Fruit fly (Drosophila melanogaster) whole organism, embryonic: Measurements from ENCODE around the gene CG32074.

Experiments
- ATbp ChIP-seq: fragments of 200-800 bp; sonication (Bioruptor generic); optimal IDR thresholded peaks from 2 replicates; lab custom pipeline; 2017; ENCODE audit warnings: missing biosample characterization, mild to moderate bottlenecking, missing genetic modification characterization, missing genetic modification reagents
- Adf1 ChIP-seq: fragments of 200-800 bp; sonication (Bioruptor generic); IDR thresholded peaks from 2 replicates; pipeline ENCODE4 v1.3.6; 2022; ENCODE audit warnings: missing biosample characterization, missing genetic modification characterization
- Antp ChIP-seq: fragments of 200-800 bp; sonication (Bioruptor generic); optimal IDR thresholded peaks from 3 replicates; lab custom pipeline; 2016; ENCODE audit warnings: missing biosample characterization, missing genetic modification characterization
- Awh ChIP-seq: fragments of 200-800 bp; sonication (Bioruptor generic); IDR thresholded peaks from 2 replicates; pipeline ENCODE4, ENCODE4 v1.3.6; 2022; ENCODE audit warnings: missing biosample characterization, missing genetic modification characterization
- Bdp1 ChIP-seq: fragments of 200-800 bp; sonication (Bioruptor generic); optimal IDR thresholded peaks from 3 replicates; lab custom pipeline; 2016; ENCODE audit warnings: missing biosample characterization, missing genetic modification characterization
- Blimp-1 ChIP-seq: fragments of 200-800 bp; sonication (Bioruptor generic); optimal IDR thresholded peaks from 3 replicates; lab custom pipeline; 2018; ENCODE audit warnings: missing biosample characterization, missing genetic modification characterization, mild to moderate bottlenecking, moderate library complexity, missing genetic modification reagents
- C15 ChIP-seq: fragments of 200-800 bp; sonication (Bioruptor generic); IDR thresholded peaks from 3 replicates; pipeline ENCODE4 v1.3.6; 2022; ENCODE audit warnings: missing biosample characterization, missing genetic modification characterization
- CG11093 ChIP-seq: fragments of 200-800 bp; sonication (Bioruptor generic); IDR thresholded peaks from 3 replicates; pipeline ENCODE4 v1.3.6; 2022; ENCODE audit warnings: missing biosample characterization, missing genetic modification characterization
- CG11398 ChIP-seq: fragments of 200-800 bp; sonication (Bioruptor generic); optimal IDR thresholded peaks from 2 replicates; lab custom pipeline; 2016; ENCODE audit warnings: missing biosample characterization, missing genetic modification characterization
- CG13424 ChIP-seq: fragments of 200-800 bp; sonication (Bioruptor generic); optimal IDR thresholded peaks from 2 replicates; lab custom pipeline; 2019; ENCODE audit warnings: missing biosample characterization, mild to moderate bottlenecking, missing genetic modification characterization, moderate library complexity
- CG1529 ChIP-seq: fragments of 200-800 bp; sonication (Bioruptor generic); optimal IDR thresholded peaks from 3 replicates; lab custom pipeline; 2018; ENCODE audit warnings: missing biosample characterization, missing genetic modification characterization
- CG18262 ChIP-seq: fragments of 200-800 bp; optimal IDR thresholded peaks from 3 replicates; lab custom pipeline; 2019; ENCODE audit warnings: missing biosample characterization, mild to moderate bottlenecking, missing genetic modification characterization, moderate library complexity
- CG2202 ChIP-seq: fragments of 200-800 bp; sonication (Bioruptor generic); optimal IDR thresholded peaks from 2 replicates; lab custom pipeline; 2018; ENCODE audit warnings: missing biosample characterization, mild to moderate bottlenecking, missing genetic modification characterization
- CG2678 ChIP-seq: fragments of 200-800 bp; sonication (Bioruptor generic); optimal IDR thresholded peaks from 3 replicates; lab custom pipeline; 2019; ENCODE audit warnings: missing biosample characterization, mild to moderate bottlenecking, missing genetic modification characterization, moderate library complexity
- CG3838 ChIP-seq: fragments of 200-800 bp; sonication (Bioruptor generic); optimal IDR thresholded peaks from 3 replicates; lab custom pipeline; 2016; ENCODE audit warnings: missing biosample characterization, missing genetic modification characterization
- CG42726 ChIP-seq: fragments of 200-800 bp; sonication (Bioruptor generic); IDR thresholded peaks from 2 replicates; pipeline ENCODE4 v1.3.6; 2022; ENCODE audit warnings: missing biosample characterization, missing genetic modification characterization; ENCODE audit not compliant: partially characterized antibody
- CG4424 ChIP-seq: fragments of 200-800 bp; sonication (Bioruptor generic); optimal IDR thresholded peaks from 3 replicates; lab custom pipeline; 2016; ENCODE audit warnings: missing biosample characterization, missing genetic modification characterization
- CG4707 ChIP-seq: fragments of 200-800 bp; sonication (Bioruptor generic); optimal IDR thresholded peaks from 2 replicates; lab custom pipeline; 2018; ENCODE audit warnings: missing biosample characterization, mild to moderate bottlenecking, missing genetic modification characterization, moderate library complexity
- CG5245 ChIP-seq: fragments of 200-800 bp; sonication (Bioruptor generic); optimal IDR thresholded peaks from 3 replicates; lab custom pipeline; 2016; ENCODE audit warnings: missing biosample characterization, missing genetic modification characterization
- CG8290 ChIP-seq, 3 experiments: fragments of 200-800 bp; sonication (Bioruptor generic); optimal IDR thresholded peaks; 2 replicates each; lab custom pipeline; 2016 to 2019; ENCODE audit warnings: missing biosample characterization in 3 of 3, missing genetic modification characterization in 3 of 3, mild to moderate bottlenecking in 2 of 3, moderate library complexity in 1 of 3
- CG9817 ChIP-seq: fragments of 200-800 bp; sonication (Bioruptor generic); optimal IDR thresholded peaks from 2 replicates; lab custom pipeline; 2018; ENCODE audit warnings: missing biosample characterization, mild to moderate bottlenecking, missing genetic modification characterization, moderate library complexity
- CG9876 ChIP-seq: fragments of 200-800 bp; sonication (Bioruptor generic); optimal IDR thresholded peaks from 2 replicates; lab custom pipeline; 2016; ENCODE audit warnings: missing biosample characterization, missing genetic modification characterization
- CoRest ChIP-seq: fragments of 200-800 bp; sonication (Bioruptor generic); optimal IDR thresholded peaks from 3 replicates; lab custom pipeline; 2018; ENCODE audit warnings: missing biosample characterization, mild to moderate bottlenecking, missing genetic modification characterization, moderate library complexity
- Doc3 ChIP-seq: fragments of 200-800 bp; sonication (Bioruptor generic); IDR thresholded peaks from 3 replicates; pipeline ENCODE4 v1.3.6; 2022; ENCODE audit warnings: missing biosample characterization, missing genetic modification characterization; ENCODE audit not compliant: partially characterized antibody
- Hsf ChIP-seq: fragments of 200-800 bp; sonication (Bioruptor generic); optimal IDR thresholded peaks from 3 replicates; lab custom pipeline; 2016; ENCODE audit warnings: missing biosample characterization, missing genetic modification characterization
- Mad ChIP-seq: fragments of 200-800 bp; sonication (Bioruptor generic); optimal IDR thresholded peaks from 2 replicates; lab custom pipeline; 2016; ENCODE audit warnings: missing biosample characterization, missing genetic modification characterization
- Mes4 ChIP-seq: fragments of 200-800 bp; sonication (Bioruptor generic); optimal IDR thresholded peaks from 2 replicates; lab custom pipeline; 2016; ENCODE audit warnings: missing biosample characterization, missing genetic modification characterization
- Nf-YC ChIP-seq: fragments of 200-800 bp; optimal IDR thresholded peaks from 3 replicates; lab custom pipeline; 2019; ENCODE audit warnings: missing biosample characterization, mild to moderate bottlenecking, missing genetic modification characterization, moderate library complexity
- Side ChIP-seq: fragments of 200-800 bp; sonication (Bioruptor generic); optimal IDR thresholded peaks from 2 replicates; lab custom pipeline; 2016; ENCODE audit warnings: missing biosample characterization, missing genetic modification characterization
- Stat92E ChIP-seq, 3 experiments: fragments of >200 bp in 2 of 3; fragments of 200-800 bp in 1 of 3; sonication (Bioruptor generic) in 1 of 3; optimal IDR thresholded peaks; 2 replicates each; lab custom pipeline; 2017 to 2019; ENCODE audit warnings: missing biosample characterization in 3 of 3, missing genetic modification characterization in 3 of 3, mild to moderate bottlenecking in 1 of 3, moderate library complexity in 1 of 3
- cas ChIP-seq: fragments of 200-800 bp; sonication (Bioruptor generic); IDR thresholded peaks from 2 replicates; pipeline ENCODE4 v1.3.6; 2022; ENCODE audit warnings: missing biosample characterization, missing genetic modification characterization
- chif ChIP-seq, 2 experiments: fragments of 200-800 bp; sonication (Bioruptor generic); optimal IDR thresholded peaks; 3 replicates each; lab custom pipeline; 2016; ENCODE audit warnings: missing biosample characterization in 2 of 2, missing genetic modification characterization in 2 of 2
- cwo ChIP-seq: fragments of 200-800 bp; sonication (Bioruptor generic); optimal IDR thresholded peaks from 3 replicates; lab custom pipeline; 2017; ENCODE audit warnings: missing biosample characterization, missing genetic modification characterization, mild to moderate bottlenecking, moderate library complexity, missing genetic modification reagents
- da ChIP-seq: fragments of 200-800 bp; sonication (Bioruptor generic); optimal IDR thresholded peaks from 2 replicates; lab custom pipeline; 2016; ENCODE audit warnings: missing biosample characterization, missing genetic modification characterization
- dmrt11E ChIP-seq: fragments of 200-800 bp; sonication (Bioruptor generic); optimal IDR thresholded peaks from 3 replicates; lab custom pipeline; 2018; ENCODE audit warnings: missing biosample characterization, mild to moderate bottlenecking, missing genetic modification characterization, moderate library complexity
- hkb ChIP-seq, 2 experiments: fragments of 200-800 bp in 1 of 2; fragments of >200 bp in 1 of 2; sonication (Bioruptor generic) in 1 of 2; IDR thresholded peaks in 1 of 2; optimal IDR thresholded peaks in 1 of 2; 2 replicates each; pipeline versions ENCODE4 v1.3.6 to Lab custom; 2017 to 2022; ENCODE audit warnings: missing biosample characterization in 1 of 2, missing genetic modification characterization in 1 of 2
- inv ChIP-seq: fragments of 200-800 bp; sonication (Bioruptor generic); IDR thresholded peaks from 2 replicates; pipeline ENCODE4 v1.3.6; 2022; ENCODE audit warnings: missing biosample characterization, missing genetic modification characterization; ENCODE audit not compliant: partially characterized antibody
- kah ChIP-seq: fragments of 200-800 bp; sonication (Bioruptor generic); optimal IDR thresholded peaks from 2 replicates; lab custom pipeline; 2018; ENCODE audit warnings: missing biosample characterization, mild to moderate bottlenecking, missing genetic modification characterization
- klu ChIP-seq: fragments of 200-800 bp; sonication (Bioruptor generic); IDR thresholded peaks from 2 replicates; pipeline ENCODE4 v1.3.6; 2022; ENCODE audit warnings: missing biosample characterization, missing genetic modification characterization
- kni ChIP-seq: fragments of 200-800 bp; sonication (Bioruptor generic); optimal IDR thresholded peaks from 3 replicates; lab custom pipeline; 2017; ENCODE audit warnings: mild to moderate bottlenecking, missing biosample characterization, missing genetic modification reagents, missing genetic modification characterization
- mld ChIP-seq: fragments of 200-800 bp; sonication (Bioruptor generic); IDR thresholded peaks from 3 replicates; pipeline ENCODE4 v1.3.6; 2022; ENCODE audit warnings: missing biosample characterization, missing genetic modification characterization; ENCODE audit not compliant: partially characterized antibody
- nerfin-1 ChIP-seq: fragments of 200-800 bp; sonication (Bioruptor generic); optimal IDR thresholded peaks from 3 replicates; lab custom pipeline; 2019; ENCODE audit warnings: missing biosample characterization, mild to moderate bottlenecking, missing genetic modification characterization, moderate library complexity
- org-1 ChIP-seq: fragments of 200-800 bp; sonication (Bioruptor generic); optimal IDR thresholded peaks from 2 replicates; lab custom pipeline; 2017; ENCODE audit warnings: missing biosample characterization, missing genetic modification characterization
- pzg ChIP-seq: fragments of 200-800 bp; sonication (Bioruptor generic); optimal IDR thresholded peaks from 3 replicates; lab custom pipeline; 2018; ENCODE audit warnings: missing biosample characterization, mild to moderate bottlenecking, missing genetic modification characterization, moderate library complexity
- seq ChIP-seq: fragments of 200-800 bp; sonication (Bioruptor generic); IDR thresholded peaks from 2 replicates; pipeline ENCODE4 v1.3.6; 2022; ENCODE audit warnings: missing biosample characterization, missing genetic modification characterization
- sr ChIP-seq: fragments of 200-800 bp; sonication (Bioruptor generic); IDR thresholded peaks from 3 replicates; pipeline ENCODE4 v1.3.6; 2022; ENCODE audit warnings: missing biosample characterization, missing genetic modification characterization
- tin ChIP-seq: fragments of 200-800 bp; sonication (Bioruptor generic); optimal IDR thresholded peaks from 3 replicates; lab custom pipeline; 2016; ENCODE audit warnings: missing biosample characterization, missing genetic modification characterization
- vnd ChIP-seq: fragments of 200-800 bp; sonication (Bioruptor generic); IDR thresholded peaks from 3 replicates; pipeline ENCODE4 v1.3.6; 2022; ENCODE audit warnings: missing biosample characterization, missing genetic modification characterization; ENCODE audit not compliant: partially characterized antibody

The CG32074 gene

DNA sequence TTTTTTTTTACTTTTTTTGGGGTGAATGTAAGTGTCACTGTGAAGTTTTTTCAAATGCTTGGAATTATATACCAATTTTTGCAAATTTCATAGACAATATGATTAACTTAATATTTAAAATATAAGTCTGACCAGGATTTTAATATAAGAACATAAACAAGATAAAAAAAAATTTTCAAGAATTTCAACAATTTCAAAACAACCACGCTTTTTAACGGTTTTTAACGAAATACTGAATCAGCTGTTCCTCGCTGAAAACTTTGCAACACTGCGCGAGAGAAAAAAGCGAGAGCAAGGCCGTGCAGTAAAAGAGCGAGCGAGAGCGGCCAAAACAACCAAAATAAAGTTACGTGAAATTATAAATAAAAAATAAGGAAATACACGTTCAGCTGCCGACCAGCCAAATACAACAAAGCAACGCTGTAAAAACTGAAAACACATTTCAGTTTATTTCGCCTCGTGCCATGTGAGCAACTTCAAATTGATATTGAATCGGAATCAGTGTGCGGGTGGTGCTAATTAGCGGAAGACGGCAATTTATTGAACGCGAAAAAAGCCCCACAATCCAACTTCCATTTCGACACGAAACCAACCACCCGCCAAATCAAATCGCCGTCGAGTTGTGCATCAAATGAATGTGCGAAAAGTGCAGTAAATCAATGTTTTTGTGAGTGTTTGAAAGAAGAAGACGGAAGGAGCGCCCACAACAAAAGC lies 35.8 kb downstream of the CG32074 start, which contains the start of the genes CG46439, Iyd and CG33947 (continued):
- TF ChIP-seq Stat92E (GFP tag; optimal IDR thresholded peaks at IDR 0.05; lab: Kevin White, UChicago) (no peak), pzg (GFP tag; lab: Kevin White, UChicago) (peak; percentile 37), CG2202 (tag; lab: Kevin White, UChicago) (no peak), CG9876 (no peak), Hsf (no peak), Bdp1 (no peak), tin (GFP tag; lab: Kevin White, UChicago) (no peak), CG4424 (no peak), CG8290 (GFP tag; optimal IDR thresholded peaks at IDR 0.05; lab: Kevin White, UChicago) (no peak), CG8290 (tag; optimal IDR thresholded peaks at IDR 0.05; lab: Kevin White, UChicago) (no peak), CG3838 (GFP tag; lab: Kevin White, UChicago) (no peak), dmrt11E (no peak), cwo (GFP tag; lab: Kevin White, UChicago) (peak; percentile 28), klu (no peak), sr (no peak), Mes4 (GFP tag; lab: Kevin White, UChicago) (no peak), vnd (no peak), CG4707 (no peak), Awh (GFP tag; lab: Robert Waterston, UW) (no peak), nerfin-1 (tag; lab: Kevin White, UChicago) (no peak), Blimp-1 (GFP tag; lab: Kevin White, UChicago) (no peak), CG9817 (tag; lab: Kevin White, UChicago) (no peak), CG11398 (no peak), CG13424 (tag; lab: Kevin White, UChicago) (no peak), da (no peak), mld (no peak), Mad (no peak), Adf1 (no peak), hkb (optimal IDR thresholded peaks at IDR 0.05; lab: Kevin White, UChicago) (no peak), hkb (GFP tag; IDR thresholded peaks at IDR 0.05; lab: Robert Waterston, UW) (peak; percentile 37; the same call in 1 of the 2 replicates), CG2678 (tag; lab: Kevin White, UChicago) (no peak), kni (GFP tag; lab: Kevin White, UChicago) (peak; percentile 39), CG11093 (GFP tag; lab: Robert Waterston, UW) (no peak), Nf-YC (tag; lab: Kevin White, UChicago) (peak; percentile 13), C15 (GFP tag; lab: Robert Waterston, UW) (0 out of 3 replicates have a peak, but pooled peaks have one; percentile 19), Side (no peak), CoRest (no peak), org-1 (GFP tag; lab: Kevin White, UChicago) (no peak), seq (GFP tag; lab: Robert Waterston, UW) (no peak), CG5245 (no peak), CG18262 (tag; lab: Kevin White, UChicago) (no peak), CG1529 (GFP tag; lab: Kevin White, UChicago) (no peak), Doc3 (0 out of 3 replicates have a peak, but pooled peaks have one; percentile 31), chif (GFP tag; optimal IDR thresholded peaks at IDR 0.05; lab: Kevin White, UChicago) (no peak), ATbp (GFP tag; lab: Kevin White, UChicago) (no peak), cas (GFP tag; lab: Robert Waterston, UW) (no peak), Antp (GFP tag; lab: Kevin White, UChicago) (no peak), kah (GFP tag; lab: Kevin White, UChicago) (no peak), inv (no peak), CG42726 (GFP tag; lab: Robert Waterston, UW) (no peak)
